Worm (Caenorhabditis elegans) whole organism, L3 larva: Measurements from ENCODE around the gene C14A6.8.

Experiments used
- R02D3.7 ChIP-seq: fragments of 150-350 bp; optimal IDR thresholded peaks from 2 replicates; lab custom pipeline; 2014; ENCODE audit warnings: missing biosample characterization, missing genetic modification characterization
- ZK546.5 ChIP-seq: sonication (generic microtip); optimal IDR thresholded peaks from 2 replicates; lab custom pipeline; 2017; ENCODE audit warnings: missing biosample characterization, missing genetic modification characterization
- aly-2 ChIP-seq: fragments of 150-350 bp; optimal IDR thresholded peaks from 2 replicates; lab custom pipeline; 2014; ENCODE audit warnings: missing biosample characterization, missing genetic modification characterization
- ceh-16 ChIP-seq: sonication (generic microtip); optimal IDR thresholded peaks from 2 replicates; lab custom pipeline; 2017; ENCODE audit warnings: missing biosample characterization, missing genetic modification characterization
- daf-12 ChIP-seq: fragments of 150-350 bp; optimal IDR thresholded peaks from 2 replicates; lab custom pipeline; 2014; ENCODE audit warnings: missing biosample characterization, missing genetic modification reagents, missing genetic modification characterization
- egl-5 ChIP-seq: fragments of 150-350 bp; optimal IDR thresholded peaks from 2 replicates; lab custom pipeline; 2017; ENCODE audit warnings: missing biosample characterization, missing genetic modification reagents, missing genetic modification characterization, inconsistent platforms
- elt-1 ChIP-seq: fragments of 150-350 bp; optimal IDR thresholded peaks from 2 replicates; lab custom pipeline; 2014; ENCODE audit warnings: missing biosample characterization, missing genetic modification characterization
- eor-1 ChIP-seq, 2 experiments: fragments of 150-350 bp; optimal IDR thresholded peaks; 2 replicates each; lab custom pipeline; 2014 to 2018; ENCODE audit warnings: missing biosample characterization in 2 of 2, missing genetic modification characterization in 2 of 2
- fkh-10 ChIP-seq: sonication (generic microtip); optimal IDR thresholded peaks from 2 replicates; lab custom pipeline; 2017; ENCODE audit warnings: missing biosample characterization, missing genetic modification reagents, missing genetic modification characterization
- fos-1 ChIP-seq: fragments of 150-350 bp; optimal IDR thresholded peaks from 2 replicates; lab custom pipeline; 2014; ENCODE audit warnings: missing biosample characterization, missing genetic modification characterization
- hmg-11 ChIP-seq: sonication (generic microtip); optimal IDR thresholded peaks from 2 replicates; lab custom pipeline; 2016; ENCODE audit warnings: missing genetic modification characterization, missing compliant biosample characterization
- lin-15B ChIP-seq: fragments of 150-350 bp; optimal IDR thresholded peaks from 2 replicates; lab custom pipeline; 2014; ENCODE audit warnings: missing biosample characterization, missing genetic modification characterization
- lsy-12 ChIP-seq: sonication (generic microtip); optimal IDR thresholded peaks from 2 replicates; lab custom pipeline; 2016; ENCODE audit warnings: mild to moderate bottlenecking, missing genetic modification characterization, missing compliant biosample characterization
- mdl-1 ChIP-seq: fragments of 150-350 bp; optimal IDR thresholded peaks from 2 replicates; lab custom pipeline; 2014; ENCODE audit warnings: missing biosample characterization, missing genetic modification characterization
- mml-1 ChIP-seq: fragments of 150-350 bp; sonication (generic microtip); optimal IDR thresholded peaks from 3 replicates; lab custom pipeline; 2014; ENCODE audit warnings: missing biosample characterization, missing genetic modification characterization
- nhr-23 ChIP-seq: fragments of 150-350 bp; optimal IDR thresholded peaks from 2 replicates; lab custom pipeline; 2014; ENCODE audit warnings: missing biosample characterization, missing genetic modification reagents, missing genetic modification characterization
- nhr-25 ChIP-seq: sonication (generic microtip); optimal IDR thresholded peaks from 2 replicates; lab custom pipeline; 2017; ENCODE audit warnings: missing biosample characterization, missing genetic modification characterization
- nhr-43 ChIP-seq: sonication (generic microtip); optimal IDR thresholded peaks from 2 replicates; lab custom pipeline; 2016; ENCODE audit warnings: mild to moderate bottlenecking, missing genetic modification characterization, missing compliant biosample characterization; ENCODE audit not compliant: poor library complexity, severe bottlenecking
- nhr-76 ChIP-seq: fragments of 150-350 bp; sonication (generic microtip); optimal IDR thresholded peaks from 5 replicates; lab custom pipeline; 2014; ENCODE audit warnings: missing biosample characterization, missing genetic modification characterization
- nhr-77 ChIP-seq: fragments of 150-350 bp; optimal IDR thresholded peaks from 2 replicates; lab custom pipeline; 2014; ENCODE audit warnings: missing biosample characterization, missing genetic modification characterization
- pha-4 ChIP-seq: fragments of 150-350 bp; optimal IDR thresholded peaks from 2 replicates; lab custom pipeline; 2014; ENCODE audit warnings: missing biosample characterization, missing genetic modification reagents, missing genetic modification characterization
- pqm-1 ChIP-seq: fragments of 150-350 bp; optimal IDR thresholded peaks from 2 replicates; lab custom pipeline; 2017; ENCODE audit warnings: missing biosample characterization, missing genetic modification characterization, inconsistent platforms
- sea-2 ChIP-seq: fragments of 150-350 bp; sonication (generic microtip); optimal IDR thresholded peaks from 4 replicates; lab custom pipeline; 2014; ENCODE audit warnings: missing biosample characterization, missing genetic modification reagents, missing genetic modification characterization
- snpc-4 ChIP-seq: fragments of 150-350 bp; optimal IDR thresholded peaks from 2 replicates; lab custom pipeline; 2014; ENCODE audit warnings: missing biosample characterization, missing genetic modification characterization
- tbx-2 ChIP-seq: sonication (generic microtip); optimal IDR thresholded peaks from 2 replicates; lab custom pipeline; 2016; ENCODE audit warnings: mild to moderate bottlenecking, missing genetic modification characterization, missing compliant biosample characterization
- unc-39 ChIP-seq: sonication (generic microtip); optimal IDR thresholded peaks from 4 replicates; lab custom pipeline; 2017; ENCODE audit warnings: missing biosample characterization, missing genetic modification characterization
- zag-1 ChIP-seq: fragments of 150-350 bp; optimal IDR thresholded peaks from 2 replicates; lab custom pipeline; 2014; ENCODE audit warnings: missing biosample characterization, missing genetic modification characterization
- ztf-11 ChIP-seq: fragments of 150-350 bp; optimal IDR thresholded peaks from 2 replicates; lab custom pipeline; 2014; ENCODE audit warnings: missing biosample characterization, missing genetic modification characterization
- ztf-4 ChIP-seq: fragments of 150-350 bp; optimal IDR thresholded peaks from 2 replicates; lab custom pipeline; 2014; ENCODE audit warnings: missing biosample characterization, missing genetic modification characterization

C14A6.8 gene

DNA sequence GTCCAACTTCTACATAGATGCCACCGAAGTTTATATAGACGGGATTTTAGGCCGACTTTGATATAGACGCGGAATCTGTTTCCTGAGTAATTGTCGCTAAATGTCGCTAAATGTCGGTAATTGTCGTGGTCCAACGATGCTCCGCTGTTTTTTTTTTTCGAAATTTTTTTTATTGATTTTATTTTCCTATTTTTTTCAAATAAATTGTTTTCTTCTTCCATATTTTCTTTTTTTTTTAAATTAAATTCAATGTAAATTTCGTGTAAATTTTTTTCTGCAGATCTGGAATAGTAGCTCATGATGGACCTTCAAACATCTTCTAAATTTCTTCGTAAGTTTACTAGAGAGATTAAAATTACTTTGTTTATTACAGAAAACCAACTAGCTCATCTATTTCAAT lies 13.4 kb upstream of the C14A6.8 start, which contains the start of gene C31G12.3:
TSS of gene C31G12.3 (plus strand) at position 301 of the 400 bp plus-strand sequence.
- TF ChIP-seq mdl-1 (tag; lab: Kevin White, UChicago) (no peak), tbx-2 (tag; lab: Kevin White, UChicago) (no peak)
- TF ChIP-seq, all 47 proteins: peak for 0

ce11 chrV:18179663-18180062 lies 8.2 kb upstream of the C14A6.8 start, which contains the start of gene C31G12.1:
Gene C31G12.1 (plus strand): TSS chrV:18179963.
- TF ChIP-seq snpc-4 (tag; lab: Kevin White, UChicago) (no peak), eor-1 (tag; optimal IDR thresholded peaks at IDR 0.05; lab: Kevin White, UChicago) (no peak), pqm-1 (no peak), tbx-2 (tag; lab: Kevin White, UChicago) (no peak)

DNA sequence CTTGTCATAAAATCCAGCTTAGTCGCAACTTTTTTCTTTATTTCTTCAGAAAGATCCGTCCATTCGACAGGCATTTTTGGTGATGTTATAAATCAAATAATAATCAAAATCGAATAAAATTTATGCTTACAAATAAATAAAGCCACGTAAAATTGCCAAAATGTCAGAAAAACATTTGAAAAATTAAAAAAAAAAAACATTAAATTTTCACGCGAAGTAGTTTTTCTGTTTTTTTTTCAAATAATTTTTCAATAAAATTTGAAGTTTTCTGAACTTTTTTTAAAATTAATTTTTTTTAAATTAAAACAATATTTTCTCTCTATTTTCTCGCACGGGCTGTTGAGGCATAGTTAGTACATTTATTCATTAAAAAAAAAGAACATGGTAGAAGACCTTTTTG lies 7.2 kb upstream of the C14A6.8 start, which contains the start of gene C31G12.4:
TSS of gene C31G12.4 (minus strand) at position 101 of the 400 bp plus-strand sequence.
- TF ChIP-seq egl-5 (tag; lab: Kevin White, UChicago) (no peak), daf-12 (tag; lab: Kevin White, UChicago) (no peak), tbx-2 (tag; lab: Kevin White, UChicago) (no peak), nhr-77 (tag; lab: Kevin White, UChicago) (no peak), nhr-43 (tag; lab: Kevin White, UChicago) (no peak), nhr-76 (tag; lab: Kevin White, UChicago) (no peak), ztf-11 (no peak), aly-2 (tag; lab: Kevin White, UChicago) (no peak), eor-1 (tag; optimal IDR thresholded peaks at IDR 0.05; lab: Kevin White, UChicago) (no peak), sea-2 (no peak), lin-15B (tag; lab: Kevin White, UChicago) (no peak)

- TF ChIP-seq fkh-10 (no peak), R02D3.7 (tag; lab: Kevin White, UChicago) (no peak), egl-5 (tag; lab: Kevin White, UChicago) (no peak), fos-1 (tag; lab: Kevin White, UChicago) (no peak), pha-4 (tag; lab: Kevin White, UChicago) (no peak)
- TF ChIP-seq, all 47 proteins: peak for 0
Measured at ce11 chrV:18168266-18168665, 3.2 kb downstream of the C14A6.8 start, which contains the start of gene C14A6.7. Gene C14A6.7 (minus strand): TSS chrV:18168366.

ce11 chrV:18167161-18167560 lies 4.3 kb downstream of the C14A6.8 start, which contains the start of gene C14A6.6:
Gene C14A6.6 (minus strand): TSS chrV:18167261.
- TF ChIP-seq ztf-4 (tag; lab: Kevin White, UChicago) (no peak), lsy-12 (tag; lab: Kevin White, UChicago) (no peak)

DNA sequence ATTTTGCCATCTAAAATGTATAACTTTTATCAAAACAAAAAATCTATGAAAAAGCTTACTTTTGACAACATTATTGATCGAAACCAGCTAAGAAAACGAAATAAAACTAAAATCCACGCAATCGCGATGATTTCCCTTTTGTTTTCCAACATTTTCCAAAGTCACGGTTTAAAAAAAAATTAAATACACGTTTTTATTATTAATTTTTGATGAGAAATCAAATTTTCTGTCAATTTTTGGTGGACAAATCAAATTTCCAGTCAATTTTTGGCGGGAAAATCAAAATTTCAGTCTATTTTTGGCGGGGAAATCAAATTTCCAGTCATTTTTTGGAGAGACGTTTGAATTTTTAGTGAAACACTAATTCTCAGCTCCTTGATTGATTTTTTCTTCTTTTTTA lies 6.7 kb downstream of the C14A6.8 start, which contains the start of gene C14A6.5:
TSS of gene C14A6.5 (minus strand) at position 101 of the 400 bp plus-strand sequence.
- TF ChIP-seq pqm-1 (no peak), unc-39 (no peak), eor-1 (tag; optimal IDR thresholded peaks at IDR 0.05; lab: Kevin White, UChicago) (no peak), aly-2 (tag; lab: Kevin White, UChicago) (no peak), nhr-25 (tag; lab: Kevin White, UChicago) (no peak), zag-1 (tag; lab: Kevin White, UChicago) (no peak), ceh-16 (tag; lab: Kevin White, UChicago) (no peak), elt-1 (tag; lab: Kevin White, UChicago) (no peak), hmg-11 (no peak), lsy-12 (tag; lab: Kevin White, UChicago) (no peak), nhr-76 (tag; lab: Kevin White, UChicago) (no peak), mdl-1 (tag; lab: Kevin White, UChicago) (no peak), nhr-23 (tag; lab: Kevin White, UChicago) (no peak), egl-5 (tag; lab: Kevin White, UChicago) (no peak), lin-15B (tag; lab: Kevin White, UChicago) (no peak)

DNA sequence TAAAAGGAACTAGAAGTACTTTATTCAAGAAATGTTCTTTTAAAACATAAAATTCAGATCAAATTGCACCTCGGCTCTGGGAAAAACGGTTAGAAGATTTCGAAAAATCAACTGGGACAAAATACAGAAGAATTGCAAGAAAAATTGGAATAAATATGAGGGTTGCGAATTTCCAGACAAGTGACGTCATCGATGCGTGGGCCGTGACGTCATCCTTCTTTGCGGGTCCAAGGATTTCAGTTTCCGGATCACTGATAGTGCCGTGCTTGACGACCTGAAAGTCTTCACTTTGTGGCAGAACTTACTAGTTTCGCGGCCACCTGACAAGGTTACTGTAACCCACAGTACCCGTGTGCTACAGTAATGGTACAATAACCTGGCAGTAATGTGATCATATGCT lies 8.0 kb downstream of the C14A6.8 start:
- TF ChIP-seq mml-1: no peak
- TF ChIP-seq ZK546.5 (tag; lab: Kevin White, UChicago): no peak
